Worm (Caenorhabditis elegans): ENCODE data around the gene str-94.
A peak's percentile ranks its signal among the peaks of the same experiment; 100 is the strongest.

The str-94 gene

ce11 chrV:9220444-9220843 lies 28.7 kb downstream of the str-94 start:
- TF ChIP-seq nhr-23 (tag; optimal IDR thresholded peaks at IDR 0.05) (peak; percentile 51), nfya-1 (tag; optimal IDR thresholded peaks at IDR 0.05; ENCODE audit: insufficient read depth) (peak; percentile 79), nhr-28 (tag; optimal IDR thresholded peaks at IDR 0.05) (no peak), pha-4 (tag; optimal IDR thresholded peaks at IDR 0.05) (peak; percentile 77), egl-5 (tag; optimal IDR thresholded peaks at IDR 0.05) (peak; percentile 28), pqm-1 (tag; optimal IDR thresholded peaks at IDR 0.05) (peak; percentile 21), lin-15B (tag; optimal IDR thresholded peaks at IDR 0.05) (peak; percentile 75), elt-2 (tag; optimal IDR thresholded peaks at IDR 0.05) (peak; percentile 44), nhr-25 (tag; optimal IDR thresholded peaks at IDR 0.05) (peak; percentile 55), hmg-11 (tag; optimal IDR thresholded peaks at IDR 0.05) (peak; percentile 28), skn-1 (tag; optimal IDR thresholded peaks at IDR 0.05) (peak; percentile 46), sea-2 (GFP tag; optimal IDR thresholded peaks at IDR 0.05) (no peak), unc-39 (tag; optimal IDR thresholded peaks at IDR 0.05) (no peak)

ce11 chrV:9219390-9219733 lies 29.7 kb downstream of the str-94 start:
- no peak for TF ChIP-seq unc-39 (tag; optimal IDR thresholded peaks at IDR 0.05)
- no peak for TF ChIP-seq pha-4 (tag; optimal IDR thresholded peaks at IDR 0.05)
- TF ChIP-seq nhr-43 (tag; optimal IDR thresholded peaks at IDR 0.05; ENCODE audit: poor library complexity, severe bottlenecking): no peak
- no peak for TF ChIP-seq R02D3.7 (tag; optimal IDR thresholded peaks at IDR 0.05)
- no peak for TF ChIP-seq ztf-4 (tag; optimal IDR thresholded peaks at IDR 0.05)
- no peak for TF ChIP-seq mdl-1 (tag; optimal IDR thresholded peaks at IDR 0.05)
- no peak for TF ChIP-seq zag-1 (tag; optimal IDR thresholded peaks at IDR 0.05)

- TF ChIP-seq unc-62 (GFP tag; optimal IDR thresholded peaks at IDR 0.05) (peak; percentile 92), snpc-4 (tag; optimal IDR thresholded peaks at IDR 0.05) (peak; percentile 13), lin-15B (tag; optimal IDR thresholded peaks at IDR 0.05) (peak; percentile 5), pqm-1 (tag; optimal IDR thresholded peaks at IDR 0.05) (peak; percentile 45), skn-1 (tag; optimal IDR thresholded peaks at IDR 0.05) (peak; percentile 67), nhr-67 (tag; optimal IDR thresholded peaks at IDR 0.05) (no peak), lin-39 (tag; optimal IDR thresholded peaks at IDR 0.05) (peak; percentile 71), daf-12 (tag; optimal IDR thresholded peaks at IDR 0.05) (no peak), nfya-1 (tag; optimal IDR thresholded peaks at IDR 0.05; ENCODE audit: insufficient read depth) (peak; percentile 47), elt-2 (tag; optimal IDR thresholded peaks at IDR 0.05) (peak; percentile 77), nhr-11 (tag; optimal IDR thresholded peaks at IDR 0.05) (no peak), nhr-76 (tag; optimal IDR thresholded peaks at IDR 0.05) (no peak)
Observed at ce11 chrV:9218655-9219389, 30.3 kb downstream of the str-94 start.

ce11 chrV:9218214-9218613 lies 30.9 kb downstream of the str-94 start:
- TF ChIP-seq jun-1 (tag; optimal IDR thresholded peaks at IDR 0.05) (no peak), elt-1 (tag; optimal IDR thresholded peaks at IDR 0.05) (peak; percentile 84), unc-62 (GFP tag; optimal IDR thresholded peaks at IDR 0.05) (peak; percentile 93), pha-4 (tag; optimal IDR thresholded peaks at IDR 0.05) (no peak), lin-39 (tag; optimal IDR thresholded peaks at IDR 0.05) (peak; percentile 54), nhr-43 (tag; optimal IDR thresholded peaks at IDR 0.05; ENCODE audit: poor library complexity, severe bottlenecking) (no peak), fos-1 (tag; optimal IDR thresholded peaks at IDR 0.05) (no peak)

DNA sequence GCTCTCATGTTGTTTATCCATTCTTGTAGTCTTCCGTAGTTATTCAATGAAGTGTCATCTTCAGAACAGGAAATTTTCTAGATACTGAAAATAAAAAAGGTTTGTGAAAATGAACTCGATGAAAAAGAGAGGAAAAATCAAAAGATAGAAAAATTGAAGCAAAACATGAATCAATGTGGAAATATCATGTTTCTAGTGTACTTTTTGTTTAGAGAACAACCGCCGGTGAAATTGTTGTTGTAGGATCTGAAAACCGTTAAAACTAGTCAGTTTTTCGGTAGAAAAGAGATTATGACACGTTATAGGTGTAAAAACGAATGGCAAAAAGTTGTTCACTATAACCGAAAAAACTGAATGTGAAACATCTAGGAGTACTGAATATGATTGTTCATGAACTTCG lies 31.9 kb downstream of the str-94 start, which contains the start of gene pacs-1:
Gene pacs-1 (minus strand): TSS at position 101 of the 400 bp plus-strand sequence.
- no peak for TF ChIP-seq nhr-77 (tag; optimal IDR thresholded peaks at IDR 0.05)
- TF ChIP-seq snpc-4 (tag; optimal IDR thresholded peaks at IDR 0.05): no peak
- no peak for TF ChIP-seq nhr-23 (tag; optimal IDR thresholded peaks at IDR 0.05)
- no peak for TF ChIP-seq hmg-11 (tag; optimal IDR thresholded peaks at IDR 0.05)
- no peak for TF ChIP-seq fkh-10 (GFP tag; optimal IDR thresholded peaks at IDR 0.05)
- TF ChIP-seq lin-39 (tag; optimal IDR thresholded peaks at IDR 0.05): no peak
- no peak for TF ChIP-seq elt-2 (tag; optimal IDR thresholded peaks at IDR 0.05)
- TF ChIP-seq nhr-28 (tag; optimal IDR thresholded peaks at IDR 0.05): no peak
- TF ChIP-seq unc-39 (tag; optimal IDR thresholded peaks at IDR 0.05): no peak
- TF ChIP-seq nhr-43 (tag; optimal IDR thresholded peaks at IDR 0.05; ENCODE audit: poor library complexity, severe bottlenecking): no peak
- no peak for TF ChIP-seq nhr-237 (tag; optimal IDR thresholded peaks at IDR 0.05)
- TF ChIP-seq eor-1 (tag; optimal IDR thresholded peaks at IDR 0.05): no peak
- no peak for TF ChIP-seq elt-3 (tag; optimal IDR thresholded peaks at IDR 0.05)
- no peak for TF ChIP-seq egl-27 (tag; optimal IDR thresholded peaks at IDR 0.05)
- no peak for TF ChIP-seq pha-4 (tag; optimal IDR thresholded peaks at IDR 0.05)
- no peak for TF ChIP-seq ceh-9 (tag; optimal IDR thresholded peaks at IDR 0.05)
- no peak for TF ChIP-seq fos-1 (tag; optimal IDR thresholded peaks at IDR 0.05)
- no peak for TF ChIP-seq ZK546.5 (tag; optimal IDR thresholded peaks at IDR 0.05)
- TF ChIP-seq ceh-82 (tag; optimal IDR thresholded peaks at IDR 0.05): no peak

Data from whole organism, L3 larva.